Fruit fly (Drosophila melanogaster) S2 (cell line): Measurements from ENCODE around the gene Aldh.

ENCODE experiments used
- CG8478 ChIP-seq: fragments of >200 bp; optimal IDR thresholded peaks from 2 replicates; lab custom pipeline; 2018
- CTCF ChIP-seq, 2 experiments: fragments of >200 bp; optimal IDR thresholded peaks; 2 replicates each; lab custom pipeline; 2018

dm6 chr2L:9430992-9431602, 43.9 kb downstream of the Aldh start, which contains the start of the genes FucTB and scat:
- TF ChIP-seq CG8478 (no peak), CTCF (optimal IDR thresholded peaks at IDR 0.05; lab: Kevin White, UChicago) (no peak)
